Fruit fly (Drosophila melanogaster) whole organism, embryonic: ENCODE data around the gene MSAmiP.

Experiments
- Ada2b ChIP-seq: fragments of 200-800 bp; sonication (Bioruptor generic); IDR thresholded peaks from 2 replicates; pipeline ENCODE4 v1.3.6; 2022; ENCODE audit warnings: missing biosample characterization, missing genetic modification characterization
- CG1024 ChIP-seq: fragments of 200-800 bp; sonication (Bioruptor generic); IDR thresholded peaks from 2 replicates; pipeline ENCODE4 v1.3.6; 2022; ENCODE audit warnings: missing biosample characterization, missing genetic modification characterization
- CG10366 ChIP-seq: fragments of 200-800 bp; sonication (Bioruptor generic); IDR thresholded peaks from 2 replicates; pipeline ENCODE4 v1.3.6; 2022; ENCODE audit warnings: missing biosample characterization, missing genetic modification characterization
- CG12071 ChIP-seq: fragments of 200-800 bp; sonication (Bioruptor generic); optimal IDR thresholded peaks from 3 replicates; lab custom pipeline; 2018; ENCODE audit warnings: missing biosample characterization, mild to moderate bottlenecking, missing genetic modification characterization
- CG13287 ChIP-seq: fragments of 200-800 bp; sonication (Bioruptor generic); IDR thresholded peaks from 2 replicates; pipeline ENCODE4 v1.3.6; 2022; ENCODE audit warnings: missing biosample characterization, missing genetic modification characterization; ENCODE audit not compliant: partially characterized antibody
- CG13775 ChIP-seq: fragments of 200-800 bp; sonication (Bioruptor generic); optimal IDR thresholded peaks from 3 replicates; lab custom pipeline; 2017; ENCODE audit warnings: missing biosample characterization, mild to moderate bottlenecking, missing genetic modification characterization
- CG15073 ChIP-seq: fragments of 200-800 bp; sonication (Bioruptor generic); optimal IDR thresholded peaks from 2 replicates; lab custom pipeline; 2016; ENCODE audit warnings: missing biosample characterization, missing genetic modification characterization
- CG1602 ChIP-seq: fragments of 200-800 bp; sonication (Bioruptor generic); optimal IDR thresholded peaks from 3 replicates; lab custom pipeline; 2016; ENCODE audit warnings: missing biosample characterization, missing genetic modification characterization
- CG1603 ChIP-seq: fragments of 200-800 bp; sonication (Bioruptor generic); optimal IDR thresholded peaks from 2 replicates; lab custom pipeline; 2019; ENCODE audit warnings: missing biosample characterization, mild to moderate bottlenecking, missing genetic modification characterization, moderate library complexity
- CG1647 ChIP-seq: fragments of 200-800 bp; sonication (Bioruptor generic); optimal IDR thresholded peaks from 3 replicates; lab custom pipeline; 2016; ENCODE audit warnings: missing biosample characterization, missing genetic modification characterization
- CG16813 ChIP-seq: fragments of 200-800 bp; sonication (Bioruptor generic); IDR thresholded peaks from 3 replicates; pipeline ENCODE4 v1.3.6; 2022; ENCODE audit warnings: missing biosample characterization, missing genetic modification characterization; ENCODE audit not compliant: partially characterized antibody
- CG17385 ChIP-seq: fragments of 200-800 bp; sonication (Bioruptor generic); optimal IDR thresholded peaks from 3 replicates; lab custom pipeline; 2018; ENCODE audit warnings: missing biosample characterization, mild to moderate bottlenecking, missing genetic modification characterization
- CG17912 ChIP-seq: fragments of 200-800 bp; sonication (Bioruptor generic); optimal IDR thresholded peaks from 2 replicates; lab custom pipeline; 2018; ENCODE audit warnings: missing biosample characterization, mild to moderate bottlenecking, missing genetic modification characterization
- CG18476 ChIP-seq: fragments of 200-800 bp; sonication (Bioruptor generic); optimal IDR thresholded peaks from 2 replicates; lab custom pipeline; 2016; ENCODE audit warnings: missing biosample characterization, mild to moderate bottlenecking, missing genetic modification characterization
- CG2120 ChIP-seq: fragments of 200-800 bp; sonication (Bioruptor generic); optimal IDR thresholded peaks from 3 replicates; lab custom pipeline; 2016; ENCODE audit warnings: missing biosample characterization, missing genetic modification characterization
- CG2712 ChIP-seq: fragments of 200-800 bp; optimal IDR thresholded peaks from 3 replicates; lab custom pipeline; 2019; ENCODE audit warnings: missing biosample characterization, mild to moderate bottlenecking, missing genetic modification characterization, moderate library complexity
- CG34224 ChIP-seq: fragments of 200-800 bp; sonication (Bioruptor generic); IDR thresholded peaks from 3 replicates; pipeline ENCODE4 v1.3.6; 2022; ENCODE audit warnings: missing biosample characterization, missing genetic modification characterization; ENCODE audit not compliant: partially characterized antibody
- CG6254 ChIP-seq: fragments of 200-800 bp; sonication (Bioruptor generic); optimal IDR thresholded peaks from 3 replicates; lab custom pipeline; 2017; ENCODE audit warnings: mild to moderate bottlenecking, missing biosample characterization, missing genetic modification reagents, missing genetic modification characterization
- CG6683 ChIP-seq: fragments of 200-800 bp; sonication (Bioruptor generic); optimal IDR thresholded peaks from 2 replicates; lab custom pipeline; 2017; ENCODE audit warnings: missing biosample characterization, mild to moderate bottlenecking, missing genetic modification characterization, missing genetic modification reagents
- CG6854 ChIP-seq: fragments of 200-800 bp; sonication (Bioruptor generic); optimal IDR thresholded peaks from 3 replicates; lab custom pipeline; 2017; ENCODE audit warnings: missing biosample characterization, mild to moderate bottlenecking, missing genetic modification characterization
- CG7556 ChIP-seq: fragments of 200-800 bp; sonication (Bioruptor generic); optimal IDR thresholded peaks from 2 replicates; lab custom pipeline; 2017; ENCODE audit warnings: missing biosample characterization, mild to moderate bottlenecking, missing genetic modification characterization
- CG7786 ChIP-seq: fragments of 200-800 bp; sonication (Bioruptor generic); optimal IDR thresholded peaks from 2 replicates; lab custom pipeline; 2016; ENCODE audit warnings: missing biosample characterization, missing genetic modification characterization
- Camta ChIP-seq: fragments of 200-800 bp; sonication (Bioruptor generic); optimal IDR thresholded peaks from 2 replicates; lab custom pipeline; 2016; ENCODE audit warnings: missing biosample characterization, missing genetic modification characterization
- Chrac-16 ChIP-seq: fragments of 200-800 bp; sonication (Bioruptor generic); optimal IDR thresholded peaks from 3 replicates; lab custom pipeline; 2016; ENCODE audit warnings: missing biosample characterization, missing genetic modification characterization
- Dbx ChIP-seq: fragments of 200-800 bp; sonication (Bioruptor generic); IDR thresholded peaks from 3 replicates; pipeline ENCODE4 v1.3.6; 2022; ENCODE audit warnings: missing biosample characterization, missing genetic modification characterization
- Deaf1 ChIP-seq: fragments of 200-800 bp; optimal IDR thresholded peaks from 3 replicates; lab custom pipeline; 2019; ENCODE audit warnings: missing biosample characterization, mild to moderate bottlenecking, missing genetic modification characterization, moderate library complexity
- Dip3 ChIP-seq: fragments of 200-800 bp; sonication (Bioruptor generic); optimal IDR thresholded peaks from 3 replicates; lab custom pipeline; 2016; ENCODE audit warnings: missing biosample characterization, missing genetic modification characterization
- GATAe ChIP-seq: fragments of 200-800 bp; sonication (Bioruptor generic); conservative IDR thresholded peaks from 2 replicates; pipeline ENCODE4 v1.3.6; 2022; ENCODE audit warnings: missing biosample characterization, missing genetic modification characterization
- Lhr ChIP-seq: fragments of 200-800 bp; sonication (Bioruptor generic); optimal IDR thresholded peaks from 3 replicates; lab custom pipeline; 2017; ENCODE audit warnings: mild to moderate bottlenecking, missing biosample characterization, missing genetic modification reagents, missing genetic modification characterization
- MTF-1 ChIP-seq: fragments of 200-800 bp; sonication (Bioruptor generic); optimal IDR thresholded peaks from 2 replicates; lab custom pipeline; 2018; ENCODE audit warnings: missing biosample characterization, mild to moderate bottlenecking, missing genetic modification characterization, borderline replicate concordance
- Mad ChIP-seq: fragments of 200-800 bp; sonication (Bioruptor generic); optimal IDR thresholded peaks from 2 replicates; lab custom pipeline; 2016; ENCODE audit warnings: missing biosample characterization, missing genetic modification characterization
- Mes4 ChIP-seq: fragments of 200-800 bp; sonication (Bioruptor generic); optimal IDR thresholded peaks from 2 replicates; lab custom pipeline; 2016; ENCODE audit warnings: missing biosample characterization, missing genetic modification characterization
- Ptx1 ChIP-seq: fragments of 200-800 bp; sonication (Bioruptor generic); IDR thresholded peaks from 2 replicates; pipeline ENCODE4 v1.3.6; 2022; ENCODE audit warnings: missing biosample characterization, missing genetic modification characterization
- abd-A ChIP-seq: fragments of 200-800 bp; sonication (Bioruptor generic); optimal IDR thresholded peaks from 3 replicates; lab custom pipeline; 2019; ENCODE audit warnings: missing biosample characterization, mild to moderate bottlenecking, missing genetic modification characterization, moderate library complexity
- ara ChIP-seq: fragments of 200-800 bp; sonication (Bioruptor generic); IDR thresholded peaks from 2 replicates; pipeline ENCODE4 v1.3.6; 2022; ENCODE audit warnings: missing biosample characterization, missing genetic modification characterization
- az2 ChIP-seq: fragments of 200-800 bp; sonication (Bioruptor generic); optimal IDR thresholded peaks from 3 replicates; lab custom pipeline; 2016; ENCODE audit warnings: missing biosample characterization, missing genetic modification characterization
- cg ChIP-seq: fragments of 200-800 bp; sonication (Bioruptor generic); optimal IDR thresholded peaks from 3 replicates; lab custom pipeline; 2019; ENCODE audit warnings: missing biosample characterization, mild to moderate bottlenecking, missing genetic modification characterization, moderate library complexity
- chm ChIP-seq: fragments of 200-800 bp; sonication (Bioruptor generic); IDR thresholded peaks from 2 replicates; pipeline ENCODE4 v1.3.6; 2022; ENCODE audit warnings: missing biosample characterization, missing genetic modification characterization
- chn ChIP-seq: fragments of 200-800 bp; sonication (Bioruptor generic); optimal IDR thresholded peaks from 2 replicates; lab custom pipeline; 2016; ENCODE audit warnings: missing biosample characterization, missing genetic modification characterization
- dati ChIP-seq: fragments of 200-800 bp; sonication (Bioruptor generic); IDR thresholded peaks from 2 replicates; pipeline ENCODE4 v1.3.6; 2022; ENCODE audit warnings: missing biosample characterization, missing genetic modification characterization
- gsb-n ChIP-seq: fragments of 200-800 bp; sonication (Bioruptor generic); optimal IDR thresholded peaks from 3 replicates; lab custom pipeline; 2018; ENCODE audit warnings: missing biosample characterization, mild to moderate bottlenecking, missing genetic modification characterization
- jigr1 ChIP-seq: fragments of 200-800 bp; sonication (Bioruptor generic); IDR thresholded peaks from 3 replicates; pipeline ENCODE4 v1.3.6; 2022; ENCODE audit warnings: missing biosample characterization, missing genetic modification characterization
- lola ChIP-seq, 3 experiments: fragments of >200 bp in 2 of 3; fragments of 200-800 bp in 1 of 3; sonication (Bioruptor generic) in 1 of 3; optimal IDR thresholded peaks; 2 replicates each; lab custom pipeline; 2017 to 2019; ENCODE audit warnings: missing biosample characterization in 3 of 3, missing genetic modification characterization in 3 of 3, mild to moderate bottlenecking in 1 of 3, moderate library complexity in 1 of 3
- luna ChIP-seq: fragments of 200-800 bp; sonication (Bioruptor generic); optimal IDR thresholded peaks from 2 replicates; lab custom pipeline; 2016; ENCODE audit warnings: missing biosample characterization, missing genetic modification characterization
- pb ChIP-seq: fragments of 200-800 bp; sonication (Bioruptor generic); optimal IDR thresholded peaks from 3 replicates; lab custom pipeline; 2016; ENCODE audit warnings: missing biosample characterization, missing genetic modification characterization
- ranshi ChIP-seq: fragments of 200-800 bp; sonication (Bioruptor generic); IDR thresholded peaks from 2 replicates; pipeline ENCODE4 v1.3.6; 2022; ENCODE audit warnings: missing biosample characterization, missing genetic modification characterization
- sd ChIP-seq: fragments of 200-800 bp; sonication (Bioruptor generic); optimal IDR thresholded peaks from 3 replicates; lab custom pipeline; 2018; ENCODE audit warnings: missing biosample characterization, mild to moderate bottlenecking, missing genetic modification characterization, moderate library complexity
- sens ChIP-seq: fragments of 200-800 bp; sonication (Bioruptor generic); peaks from one replicate; lab custom pipeline; 2016; ENCODE audit warnings: missing biosample characterization, missing genetic modification characterization
- slbo ChIP-seq: fragments of 200-800 bp; sonication (Bioruptor generic); IDR thresholded peaks from 2 replicates; pipeline ENCODE4 v1.3.6; 2022; ENCODE audit warnings: missing biosample characterization, missing genetic modification characterization
- tio ChIP-seq: fragments of 200-800 bp; sonication (Bioruptor generic); optimal IDR thresholded peaks from 2 replicates; lab custom pipeline; 2017; ENCODE audit warnings: missing biosample characterization, missing genetic modification characterization, inconsistent platforms
- zf30C ChIP-seq: fragments of 200-800 bp; sonication (Bioruptor generic); optimal IDR thresholded peaks from 3 replicates; lab custom pipeline; 2018; ENCODE audit warnings: missing biosample characterization, mild to moderate bottlenecking, missing genetic modification characterization

MSAmiP gene

DNA sequence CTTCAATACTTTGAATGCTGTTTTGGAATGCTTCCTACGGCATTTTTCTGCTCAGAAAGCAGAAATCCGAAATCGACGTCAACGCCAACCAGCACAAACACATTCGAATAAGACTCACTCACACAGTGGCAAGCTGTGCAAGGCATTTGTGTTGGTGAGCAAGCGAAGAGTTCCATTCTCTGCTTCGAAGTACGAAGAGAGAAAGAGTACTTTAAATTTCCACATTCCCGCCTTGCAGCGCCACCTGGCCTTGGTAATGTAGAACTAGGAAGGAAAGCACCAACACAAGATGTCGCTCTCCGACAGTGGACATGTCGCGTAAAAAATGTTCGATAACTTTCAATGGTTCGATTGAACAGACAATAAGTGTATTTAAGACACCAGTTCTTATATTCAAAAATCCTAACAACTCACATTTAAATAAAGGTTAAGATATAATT, 22.9 kb upstream of the MSAmiP start (continued):
- TF ChIP-seq CG13775 (GFP tag; lab: Kevin White, UChicago) = peak; percentile 4
- TF ChIP-seq ara (GFP tag; lab: Robert Waterston, UW) = peak; percentile 58
- TF ChIP-seq chm = 0 out of 2 replicates have a peak, but pooled peaks have one; percentile 32
- TF ChIP-seq CG18476 (GFP tag; lab: Kevin White, UChicago) = no peak
- TF ChIP-seq tio (GFP tag; lab: Kevin White, UChicago) = no peak
- TF ChIP-seq az2 (GFP tag; lab: Kevin White, UChicago) = peak; percentile 67
- TF ChIP-seq CG1024 (GFP tag; lab: Robert Waterston, UW) = peak; percentile 21; the same call in 1 of the 2 replicates
- TF ChIP-seq Camta (GFP tag; lab: Kevin White, UChicago) = peak; percentile 61
- no peak for TF ChIP-seq CG2712
- peak; percentile 65 for TF ChIP-seq Chrac-16 (GFP tag; lab: Kevin White, UChicago)
- peak; percentile 13 for TF ChIP-seq pb (GFP tag; lab: Kevin White, UChicago)
- TF ChIP-seq ranshi (GFP tag; lab: Robert Waterston, UW) = peak; percentile 50; the same call in 1 of the 2 replicates
- peak; percentile 74 for TF ChIP-seq Ptx1 (GFP tag; lab: Robert Waterston, UW)
- TF ChIP-seq CG10366 (GFP tag; lab: Robert Waterston, UW) = peak; percentile 49; the same call in 1 of the 2 replicates
- TF ChIP-seq MTF-1 (GFP tag; lab: Kevin White, UChicago) = no peak
- TF ChIP-seq Ada2b (GFP tag; lab: Robert Waterston, UW) = no peak
- no peak for TF ChIP-seq CG7786
- TF ChIP-seq lola (GFP tag; optimal IDR thresholded peaks at IDR 0.05; lab: Kevin White, UChicago) = peak in 1 of 3 experiments; percentile 20
- TF ChIP-seq Lhr = peak; percentile 60
- TF ChIP-seq Mes4 (GFP tag; lab: Kevin White, UChicago) = peak; percentile 4
- peak; percentile 61 for TF ChIP-seq CG17912 (GFP tag; lab: Kevin White, UChicago)
- peak; percentile 63 for TF ChIP-seq CG13287 (GFP tag; lab: Robert Waterston, UW)
- TF ChIP-seq gsb-n (tag; lab: Kevin White, UChicago) = no peak
- peak; percentile 3 for TF ChIP-seq CG1647 (GFP tag; lab: Kevin White, UChicago)
- no peak for TF ChIP-seq CG15073 (GFP tag; lab: Kevin White, UChicago)
- TF ChIP-seq CG2120 (GFP tag; lab: Kevin White, UChicago) = peak; percentile 30
- TF ChIP-seq chn (GFP tag; lab: Kevin White, UChicago) = peak; percentile 50
- TF ChIP-seq Dip3 (GFP tag; lab: Kevin White, UChicago) = no peak
- TF ChIP-seq sens (GFP tag; lab: Kevin White, UChicago) = peak; percentile 60
- peak; percentile 44 for TF ChIP-seq CG1602 (GFP tag; lab: Kevin White, UChicago)
- TF ChIP-seq abd-A (tag; lab: Kevin White, UChicago) = peak; percentile 6
- TF ChIP-seq jigr1 (GFP tag; lab: Robert Waterston, UW) = no peak
- TF ChIP-seq CG7556 (GFP tag; lab: Kevin White, UChicago) = no peak
- TF ChIP-seq zf30C (GFP tag; lab: Kevin White, UChicago) = no peak
- TF ChIP-seq CG1603 = peak; percentile 78
- TF ChIP-seq Dbx (GFP tag; lab: Robert Waterston, UW) = no peak; the same call in 2 of the 3 replicates
- TF ChIP-seq sd = peak; percentile 80
- TF ChIP-seq CG12071 (GFP tag; lab: Kevin White, UChicago) = no peak
- 0 out of 2 replicates have a peak, but pooled peaks have one; percentile 45 for TF ChIP-seq dati (GFP tag; lab: Robert Waterston, UW)
- peak; percentile 93 for TF ChIP-seq cg
- no peak for TF ChIP-seq CG6854 (GFP tag; lab: Kevin White, UChicago)
- TF ChIP-seq CG6254 (GFP tag; lab: Kevin White, UChicago) = peak; percentile 82
- TF ChIP-seq CG6683 (GFP tag; lab: Kevin White, UChicago) = no peak
- TF ChIP-seq Mad (GFP tag; lab: Kevin White, UChicago) = no peak
- no peak for TF ChIP-seq slbo (GFP tag; lab: Robert Waterston, UW)
- no peak for TF ChIP-seq luna (GFP tag; lab: Kevin White, UChicago)
- peak; percentile 43 for TF ChIP-seq CG17385 (GFP tag; lab: Kevin White, UChicago)
- TF ChIP-seq CG34224 (GFP tag; lab: Robert Waterston, UW) = no peak
- no peak for TF ChIP-seq GATAe (GFP tag; lab: Robert Waterston, UW)
- peak; percentile 45; the same call in 1 of the 3 replicates for TF ChIP-seq CG16813 (GFP tag; lab: Robert Waterston, UW)
- peak; percentile 11 for TF ChIP-seq Deaf1 (tag; lab: Kevin White, UChicago)
